Worm (Caenorhabditis elegans) whole organism, mixed stage, embryonic: ENCODE results near the gene ani-3.

Experiments used
- M03D4.4 ChIP-seq: sonication (generic microtip); optimal IDR thresholded peaks from 2 replicates; lab custom pipeline; 2017; ENCODE audit warnings: mild to moderate bottlenecking, missing genetic modification characterization, missing compliant biosample characterization
- bed-3 ChIP-seq: fragments of 200-800 bp; sonication (Bioruptor generic); optimal IDR thresholded peaks from 3 replicates; lab custom pipeline; 2018; ENCODE audit warnings: mild to moderate bottlenecking, missing genetic modification characterization, moderate library complexity, missing compliant biosample characterization
- blmp-1 ChIP-seq: fragments of 150-350 bp; optimal IDR thresholded peaks from 2 replicates; lab custom pipeline; 2014; ENCODE audit warnings: missing biosample characterization, missing genetic modification characterization
- ceh-39 ChIP-seq: fragments of 150-350 bp; optimal IDR thresholded peaks from 2 replicates; lab custom pipeline; 2014; ENCODE audit warnings: missing biosample characterization, missing genetic modification characterization
- ceh-43 ChIP-seq: fragments of 200-800 bp; sonication (Bioruptor generic); optimal IDR thresholded peaks from 2 replicates; lab custom pipeline; 2018; ENCODE audit warnings: mild to moderate bottlenecking, missing genetic modification characterization, moderate library complexity, missing compliant biosample characterization
- ceh-83 ChIP-seq: fragments of 200-800 bp; sonication (Bioruptor generic); optimal IDR thresholded peaks from 2 replicates; lab custom pipeline; 2018; ENCODE audit warnings: mild to moderate bottlenecking, missing genetic modification characterization, missing compliant biosample characterization
- ces-1 ChIP-seq: fragments of 150-350 bp; optimal IDR thresholded peaks from 2 replicates; lab custom pipeline; 2014; ENCODE audit warnings: missing biosample characterization, missing genetic modification reagents, missing genetic modification characterization
- drap-1 ChIP-seq: fragments of 200-800 bp; sonication (Bioruptor generic); optimal IDR thresholded peaks from 3 replicates; lab custom pipeline; 2018; ENCODE audit warnings: mild to moderate bottlenecking, missing genetic modification characterization, missing compliant biosample characterization
- elt-1 ChIP-seq: sonication (generic microtip); optimal IDR thresholded peaks from 2 replicates; lab custom pipeline; 2017; ENCODE audit warnings: missing genetic modification characterization, mild to moderate bottlenecking, missing compliant biosample characterization, antibody characterized with exemption, moderate library complexity, borderline replicate concordance; ENCODE audit not compliant: insufficient read depth
- elt-3 ChIP-seq: fragments of 150-350 bp; optimal IDR thresholded peaks from 2 replicates; lab custom pipeline; 2014; ENCODE audit warnings: missing biosample characterization, missing genetic modification characterization
- flh-1 ChIP-seq: fragments of 200-800 bp; sonication (Bioruptor generic); optimal IDR thresholded peaks from 2 replicates; lab custom pipeline; 2018; ENCODE audit warnings: mild to moderate bottlenecking, missing genetic modification characterization, moderate library complexity, missing compliant biosample characterization
- hlh-1 ChIP-seq: fragments of 150-350 bp; optimal IDR thresholded peaks from 2 replicates; lab custom pipeline; 2014; ENCODE audit warnings: missing biosample characterization, missing genetic modification reagents, missing genetic modification characterization
- lin-32 ChIP-seq: fragments of 200-800 bp; sonication (Bioruptor generic); optimal IDR thresholded peaks from 2 replicates; lab custom pipeline; 2018; ENCODE audit warnings: mild to moderate bottlenecking, missing genetic modification characterization, missing compliant biosample characterization
- lsy-2 ChIP-seq: fragments of 150-350 bp; optimal IDR thresholded peaks from 2 replicates; lab custom pipeline; 2014; ENCODE audit warnings: missing biosample characterization, missing genetic modification characterization
- mab-5 ChIP-seq: fragments of 150-350 bp; optimal IDR thresholded peaks from 2 replicates; lab custom pipeline; 2014; ENCODE audit warnings: missing biosample characterization, missing genetic modification characterization
- mep-1 ChIP-seq: fragments of 150-350 bp; optimal IDR thresholded peaks from 2 replicates; lab custom pipeline; 2017; ENCODE audit warnings: missing biosample characterization, missing genetic modification reagents, missing genetic modification characterization, inconsistent platforms
- mls-2 ChIP-seq: sonication (generic microtip); optimal IDR thresholded peaks from 2 replicates; lab custom pipeline; 2016; ENCODE audit warnings: mild to moderate bottlenecking, missing genetic modification characterization, moderate library complexity, missing compliant biosample characterization
- nhr-12 ChIP-seq: fragments of 150-350 bp; optimal IDR thresholded peaks from 2 replicates; lab custom pipeline; 2014; ENCODE audit warnings: missing biosample characterization, missing genetic modification characterization
- nhr-237 ChIP-seq: fragments of 150-350 bp; optimal IDR thresholded peaks from 2 replicates; lab custom pipeline; 2014; ENCODE audit warnings: missing biosample characterization, missing genetic modification characterization
- nhr-28 ChIP-seq: fragments of 150-350 bp; optimal IDR thresholded peaks from 2 replicates; lab custom pipeline; 2014; ENCODE audit warnings: missing biosample characterization, missing genetic modification characterization
- nhr-76 ChIP-seq: sonication (generic microtip); optimal IDR thresholded peaks from 2 replicates; lab custom pipeline; 2017; ENCODE audit warnings: missing biosample characterization, missing genetic modification characterization
- pha-4 ChIP-seq: fragments of 150-350 bp; optimal IDR thresholded peaks from 2 replicates; lab custom pipeline; 2018; ENCODE audit warnings: missing biosample characterization, missing genetic modification reagents, missing genetic modification characterization
- sem-2 ChIP-seq: fragments of 200-800 bp; sonication (Bioruptor generic); optimal IDR thresholded peaks from 2 replicates; lab custom pipeline; 2018; ENCODE audit warnings: mild to moderate bottlenecking, missing genetic modification characterization, missing compliant biosample characterization
- snpc-4 ChIP-seq: fragments of 150-350 bp; optimal IDR thresholded peaks from 2 replicates; lab custom pipeline; 2014; ENCODE audit warnings: missing biosample characterization, missing genetic modification characterization
- sptf-1 ChIP-seq: sonication (generic microtip); optimal IDR thresholded peaks from 2 replicates; lab custom pipeline; 2017; ENCODE audit warnings: mild to moderate bottlenecking, missing genetic modification characterization, moderate library complexity, missing compliant biosample characterization
- tbx-8 ChIP-seq: fragments of 200-800 bp; sonication (Bioruptor generic); optimal IDR thresholded peaks from 2 replicates; lab custom pipeline; 2018; ENCODE audit warnings: mild to moderate bottlenecking, missing genetic modification characterization, moderate library complexity, missing compliant biosample characterization
- unc-120 ChIP-seq: sonication (generic microtip); optimal IDR thresholded peaks from 2 replicates; lab custom pipeline; 2017; ENCODE audit warnings: missing genetic modification characterization, missing compliant biosample characterization; ENCODE audit not compliant: poor library complexity, severe bottlenecking
- unc-39 ChIP-seq: fragments of 150-350 bp; optimal IDR thresholded peaks from 2 replicates; lab custom pipeline; 2014; ENCODE audit warnings: missing biosample characterization, missing genetic modification characterization
- unc-62 ChIP-seq: fragments of 150-350 bp; optimal IDR thresholded peaks from 2 replicates; lab custom pipeline; 2014; ENCODE audit warnings: missing biosample characterization, missing genetic modification reagents, missing genetic modification characterization
- zip-8 ChIP-seq: fragments of 150-350 bp; optimal IDR thresholded peaks from 2 replicates; lab custom pipeline; 2014; ENCODE audit warnings: missing biosample characterization, missing genetic modification characterization

Gene ani-3

DNA sequence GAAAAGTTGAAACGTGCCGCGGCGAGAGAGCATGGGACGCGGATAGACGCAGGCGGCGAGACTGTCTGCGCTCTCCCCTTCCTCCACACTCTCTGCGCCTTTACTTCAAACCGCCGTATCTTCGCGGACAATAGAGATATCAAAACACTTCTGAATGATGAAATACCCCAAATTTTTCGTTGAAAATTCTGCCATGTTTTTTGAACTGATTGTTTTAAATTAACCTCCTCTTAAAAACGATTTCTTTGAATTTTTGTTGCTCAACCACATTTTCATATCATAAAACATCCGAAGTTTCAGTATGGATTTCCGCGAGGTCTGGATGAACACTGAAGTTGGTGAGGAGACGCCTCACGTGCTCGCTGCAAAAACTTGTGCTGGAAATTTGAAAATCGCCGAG lies 27.6 kb upstream of the ani-3 start, which contains the start of gene Y43F8C.11:
Gene Y43F8C.11 (plus strand): TSS at position 301 of the 400 bp plus-strand sequence.
- no peak for TF ChIP-seq hlh-1 (tag; lab: Kevin White, UChicago)

ce11 chrV:19670866-19671265 lies 26.7 kb upstream of the ani-3 start:
- TF ChIP-seq ces-1 (GFP tag; lab: Kevin White, UChicago) = no peak
- no peak for TF ChIP-seq zip-8 (tag; lab: Kevin White, UChicago)
- TF ChIP-seq blmp-1 (tag; lab: Kevin White, UChicago) = no peak
- no peak for TF ChIP-seq ceh-43
- no peak for TF ChIP-seq sem-2 (GFP tag; lab: Kevin White, UChicago)
- TF ChIP-seq pha-4 = no peak
- TF ChIP-seq nhr-12 (tag; lab: Kevin White, UChicago) = no peak
- TF ChIP-seq lsy-2 (tag; lab: Kevin White, UChicago) = no peak
- TF ChIP-seq flh-1 (GFP tag; lab: Kevin White, UChicago) = no peak
- no peak for TF ChIP-seq ceh-39 (tag; lab: Kevin White, UChicago)
- TF ChIP-seq tbx-8 (GFP tag; lab: Kevin White, UChicago) = no peak
- TF ChIP-seq ceh-83 (GFP tag; lab: Kevin White, UChicago) = no peak
- no peak for TF ChIP-seq sptf-1 (tag; lab: Kevin White, UChicago)
- TF ChIP-seq, all 35 proteins: peak for 0

- TF ChIP-seq ceh-43 = no peak
- no peak for TF ChIP-seq ceh-83 (GFP tag; lab: Kevin White, UChicago)
- no peak for TF ChIP-seq unc-39 (tag; lab: Kevin White, UChicago)
- no peak for TF ChIP-seq pha-4
- TF ChIP-seq nhr-237 (tag; lab: Kevin White, UChicago) = no peak
- no peak for TF ChIP-seq unc-120 (tag; lab: Kevin White, UChicago)
- no peak for TF ChIP-seq snpc-4
- TF ChIP-seq unc-62 (GFP tag; lab: Kevin White, UChicago) = no peak
- no peak for TF ChIP-seq ceh-39 (tag; lab: Kevin White, UChicago)
Measured at ce11 chrV:19671816-19672215, 25.7 kb upstream of the ani-3 start.

DNA sequence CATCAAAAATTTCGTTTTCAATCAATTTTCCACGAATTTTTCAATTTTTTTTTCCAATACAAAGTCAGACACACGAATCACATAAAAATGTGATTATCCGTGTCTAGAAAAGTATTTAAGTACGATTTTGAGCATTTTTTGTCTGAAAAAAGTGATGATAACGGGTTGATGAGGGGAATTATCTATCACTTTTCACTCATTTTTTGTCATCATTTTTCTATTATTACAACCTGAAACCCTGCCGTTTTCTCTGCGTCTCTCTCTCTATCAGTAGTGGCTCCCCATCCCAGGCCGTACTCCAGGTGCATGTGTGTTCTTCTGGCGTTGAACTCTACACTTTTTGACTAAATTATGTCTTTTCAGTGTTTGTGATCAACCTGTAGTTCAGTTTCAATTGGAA lies 25.2 kb upstream of the ani-3 start:
- no peak for TF ChIP-seq mab-5 (tag; lab: Kevin White, UChicago)
- no peak for TF ChIP-seq bed-3
- no peak for TF ChIP-seq ceh-83 (GFP tag; lab: Kevin White, UChicago)
- TF ChIP-seq lin-32 (GFP tag; lab: Kevin White, UChicago) = no peak
- TF ChIP-seq ceh-43 = no peak
- TF ChIP-seq elt-3 (tag; lab: Kevin White, UChicago) = no peak
- TF ChIP-seq sptf-1 (tag; lab: Kevin White, UChicago) = no peak
- no peak for TF ChIP-seq pha-4
- no peak for TF ChIP-seq nhr-28 (tag; lab: Kevin White, UChicago)
- no peak for TF ChIP-seq elt-1 (tag; lab: Kevin White, UChicago)
- TF ChIP-seq snpc-4 = no peak
- TF ChIP-seq ces-1 (GFP tag; lab: Kevin White, UChicago) = no peak
- TF ChIP-seq, all 35 proteins: peak for 0

- TF ChIP-seq unc-120 (tag; lab: Kevin White, UChicago) (no peak), zip-8 (tag; lab: Kevin White, UChicago) (no peak), sem-2 (GFP tag; lab: Kevin White, UChicago) (no peak), ceh-83 (GFP tag; lab: Kevin White, UChicago) (no peak), nhr-237 (tag; lab: Kevin White, UChicago) (no peak), nhr-12 (tag; lab: Kevin White, UChicago) (no peak), bed-3 (no peak), M03D4.4 (tag; lab: Kevin White, UChicago) (no peak), mab-5 (tag; lab: Kevin White, UChicago) (no peak), unc-62 (GFP tag; lab: Kevin White, UChicago) (no peak)
Measured at ce11 chrV:19673298-19673903, 24.1 kb upstream of the ani-3 start.

DNA sequence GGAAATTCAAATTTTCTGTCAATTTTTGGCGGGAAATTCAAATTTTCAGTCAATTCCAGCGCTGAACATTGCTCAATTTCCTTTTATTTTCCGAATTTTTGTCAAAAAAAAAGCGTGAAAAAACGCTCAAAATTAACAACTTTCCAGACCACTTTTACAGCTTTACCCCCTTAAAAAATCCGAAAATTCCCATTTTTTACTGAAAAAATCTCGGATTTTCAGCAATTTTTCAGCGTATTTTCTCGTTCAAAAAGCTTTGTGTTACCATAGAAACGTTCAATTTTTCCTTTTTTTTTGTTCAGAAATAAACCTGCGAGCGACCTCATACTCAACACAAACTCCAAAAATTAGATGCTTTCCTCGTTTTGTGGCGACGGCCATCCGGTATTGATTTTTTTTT lies 23.0 kb upstream of the ani-3 start, which contains the start of gene mrp-7:
Gene mrp-7 (plus strand): TSS at position 301 of the 400 bp plus-strand sequence.
- no peak for TF ChIP-seq mls-2 (tag; lab: Kevin White, UChicago)
- no peak for TF ChIP-seq hlh-1 (tag; lab: Kevin White, UChicago)
- no peak for TF ChIP-seq ces-1 (GFP tag; lab: Kevin White, UChicago)
- no peak for TF ChIP-seq elt-3 (tag; lab: Kevin White, UChicago)
- TF ChIP-seq unc-39 (tag; lab: Kevin White, UChicago) = no peak
- no peak for TF ChIP-seq flh-1 (GFP tag; lab: Kevin White, UChicago)
- no peak for TF ChIP-seq drap-1 (GFP tag; lab: Kevin White, UChicago)
- TF ChIP-seq unc-62 (GFP tag; lab: Kevin White, UChicago) = no peak
- TF ChIP-seq nhr-76 (tag; lab: Kevin White, UChicago) = no peak
- TF ChIP-seq mep-1 (tag; lab: Kevin White, UChicago) = no peak
- TF ChIP-seq sptf-1 (tag; lab: Kevin White, UChicago) = no peak
- no peak for TF ChIP-seq unc-120 (tag; lab: Kevin White, UChicago)
- TF ChIP-seq ceh-83 (GFP tag; lab: Kevin White, UChicago) = no peak
- no peak for TF ChIP-seq lin-32 (GFP tag; lab: Kevin White, UChicago)
- no peak for TF ChIP-seq pha-4
- no peak for TF ChIP-seq ceh-43
